Fruit fly (Drosophila melanogaster): ENCODE results near the gene Dh44.

dm6 chr3R:9596615-9597014, 41.4 kb upstream of the Dh44 start:
- TF ChIP-seq foxo (GFP tag; optimal IDR thresholded peaks at IDR 0.05) (no peak), h (GFP tag; optimal IDR thresholded peaks at IDR 0.05) (no peak), rgr (GFP tag; optimal IDR thresholded peaks at IDR 0.05) (no peak), psq (GFP tag; optimal IDR thresholded peaks at IDR 0.05) (no peak), Abd-B (GFP tag; optimal IDR thresholded peaks at IDR 0.05) (no peak), dmrt93B (GFP tag; optimal IDR thresholded peaks at IDR 0.05) (no peak), usp (GFP tag; optimal IDR thresholded peaks at IDR 0.05) (no peak), HLH106 (tag; optimal IDR thresholded peaks at IDR 0.05) (no peak), Hr78 (GFP tag; optimal IDR thresholded peaks at IDR 0.05) (no peak), fru (GFP tag; optimal IDR thresholded peaks at IDR 0.05) (no peak)

Measured in whole organism, wandering third instar larva.